Worm (Caenorhabditis elegans) whole organism, L4 larva: ENCODE measurements around the gene C14A6.8.

Source experiments
- sdz-12 ChIP-seq: fragments of 200-800 bp; sonication (Bioruptor generic); optimal IDR thresholded peaks from 2 replicates; lab custom pipeline; 2018; ENCODE audit warnings: mild to moderate bottlenecking, missing genetic modification characterization, missing compliant biosample characterization
- unc-62 ChIP-seq, 3 experiments: fragments of 150-350 bp in 1 of 3; sonication (generic microtip); optimal IDR thresholded peaks in 2 of 3; peaks in 1 of 3; 1 replicate in 1 of 3; 2 replicates in 2 of 3; lab custom pipeline; 2014 to 2017; ENCODE audit warnings: missing biosample characterization in 3 of 3, missing genetic modification characterization in 3 of 3, missing genetic modification reagents in 3 of 3, missing genotype in 1 of 3

- TF ChIP-seq sdz-12 (GFP tag; lab: Kevin White, UChicago) (no peak), unc-62 (GFP tag; optimal IDR thresholded peaks at IDR 0.05 in 1 of 2; lab: Kevin White, UChicago) (no peak), unc-62 (tag; optimal IDR thresholded peaks at IDR 0.05; lab: Kevin White, UChicago) (no peak)
These were observed 38.3 kb downstream of the C14A6.8 start, which contains the start of gene Y37H2A.18 for ce11 chrV:18133177-18133576.
